Worm (Caenorhabditis elegans) whole organism, young adult: Measurements from ENCODE around the gene Y49E10.21.

ENCODE experiments used
- B0261.1 ChIP-seq: sonication (generic microtip); optimal IDR thresholded peaks from 2 replicates; lab custom pipeline; 2016; ENCODE audit warnings: mild to moderate bottlenecking, missing genetic modification characterization, moderate library complexity, missing compliant biosample characterization
- F57C9.4 ChIP-seq: sonication (generic microtip); optimal IDR thresholded peaks from 2 replicates; lab custom pipeline; 2017; ENCODE audit warnings: mild to moderate bottlenecking, missing genetic modification characterization, missing compliant biosample characterization
- chd-7 ChIP-seq: sonication (generic microtip); optimal IDR thresholded peaks from 2 replicates; lab custom pipeline; 2016; ENCODE audit warnings: mild to moderate bottlenecking, missing genetic modification characterization, moderate library complexity, missing compliant biosample characterization
- gei-17 ChIP-seq: fragments of 200-800 bp; sonication (Bioruptor generic); optimal IDR thresholded peaks from 2 replicates; lab custom pipeline; 2018; ENCODE audit warnings: mild to moderate bottlenecking, missing genetic modification characterization, missing compliant biosample characterization
- hsf-1 ChIP-seq: fragments of 200-800 bp; sonication (Bioruptor generic); IDR thresholded peaks from 2 replicates; pipeline ENCODE4 v1.3.6; 2022; ENCODE audit warnings: missing genetic modification reagents, missing genetic modification characterization, missing compliant biosample characterization
- let-526 ChIP-seq: fragments of 200-800 bp; sonication (Bioruptor generic); IDR thresholded peaks from 2 replicates; pipeline ENCODE4 v1.3.6; 2022; ENCODE audit warnings: missing genetic modification reagents, missing genetic modification characterization, missing compliant biosample characterization
- lin-40 ChIP-seq: sonication (generic microtip); optimal IDR thresholded peaks from 2 replicates; lab custom pipeline; 2016; ENCODE audit warnings: missing genetic modification characterization, mild to moderate bottlenecking, missing compliant biosample characterization, missing genotype, missing genetic modification reagents
- nfya-1 ChIP-seq: sonication (generic microtip); optimal IDR thresholded peaks from 2 replicates; lab custom pipeline; 2017; ENCODE audit warnings: antibody characterized with exemption, missing compliant biosample characterization, missing genetic modification characterization, borderline replicate concordance; ENCODE audit not compliant: insufficient read depth

DNA sequence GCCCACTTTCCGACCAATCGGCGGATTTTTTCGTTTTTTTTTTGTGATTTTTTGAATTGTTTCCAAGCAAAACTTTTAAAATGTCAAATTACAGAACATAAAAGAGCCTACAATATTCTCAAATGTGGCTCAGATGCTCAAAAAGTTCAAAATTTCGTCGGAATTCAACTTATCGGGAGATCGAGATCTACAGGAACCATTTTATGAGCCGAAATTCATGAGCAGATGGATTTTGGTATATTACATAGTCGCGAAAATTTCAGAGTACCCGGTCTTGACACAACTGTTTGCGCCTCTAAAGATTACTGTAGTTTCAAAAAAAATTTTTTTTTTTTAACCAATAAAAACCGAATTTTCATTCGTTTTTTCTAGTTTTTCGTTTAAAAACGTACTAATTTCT lies 1.6 kb downstream of the Y49E10.21 start:
- TF ChIP-seq B0261.1, result no peak
- TF ChIP-seq hsf-1 (GFP tag; lab: Robert Waterston, UW), result no peak
- no peak for TF ChIP-seq gei-17
- no peak for TF ChIP-seq nfya-1 (tag; lab: Kevin White, UChicago)
- no peak for TF ChIP-seq F57C9.4 (tag; lab: Kevin White, UChicago)
- no peak for TF ChIP-seq chd-7 (tag; lab: Kevin White, UChicago)
- no peak for TF ChIP-seq let-526
- TF ChIP-seq lin-40 (tag; lab: Kevin White, UChicago), result no peak
